Worm (Caenorhabditis elegans): ENCODE results near the gene csr-1.
A peak's percentile ranks its signal among the peaks of the same experiment; 100 is the strongest.

The csr-1 gene

ce11 chrIV:8007549-8007948, 50.5 kb downstream of the csr-1 start:
- TF ChIP-seq tbx-2 (tag; optimal IDR thresholded peaks at IDR 0.05) (no peak), ceh-28 (tag; optimal IDR thresholded peaks at IDR 0.05) (no peak), nhr-67 (tag; optimal IDR thresholded peaks at IDR 0.05) (no peak), ceh-16 (tag; optimal IDR thresholded peaks at IDR 0.05) (no peak)

- TF ChIP-seq ztf-11 (tag; optimal IDR thresholded peaks at IDR 0.05) (no peak), hmg-11 (tag; optimal IDR thresholded peaks at IDR 0.05) (no peak), ZK546.5 (tag; optimal IDR thresholded peaks at IDR 0.05) (no peak), elt-1 (tag; optimal IDR thresholded peaks at IDR 0.05) (no peak), sea-2 (GFP tag; optimal IDR thresholded peaks at IDR 0.05) (no peak)
Observed at ce11 chrIV:8008137-8008536, 51.1 kb downstream of the csr-1 start.

- peak; percentile 80 for TF ChIP-seq nhr-25 (tag; optimal IDR thresholded peaks at IDR 0.05)
- TF ChIP-seq zag-1 (tag; optimal IDR thresholded peaks at IDR 0.05): no peak
- TF ChIP-seq nhr-28 (tag; optimal IDR thresholded peaks at IDR 0.05): no peak
Observed at ce11 chrIV:8009374-8009773, 52.3 kb downstream of the csr-1 start.

ce11 chrIV:8010521-8010920, 53.5 kb downstream of the csr-1 start:
- TF ChIP-seq zag-1 (tag; optimal IDR thresholded peaks at IDR 0.05) (no peak), eor-1 (tag; optimal IDR thresholded peaks at IDR 0.05) (no peak), nhr-77 (tag; optimal IDR thresholded peaks at IDR 0.05) (no peak), nhr-67 (tag; optimal IDR thresholded peaks at IDR 0.05) (no peak), fkh-2 (tag; optimal IDR thresholded peaks at IDR 0.05) (no peak), ZK546.5 (tag; optimal IDR thresholded peaks at IDR 0.05) (no peak), elt-3 (tag; optimal IDR thresholded peaks at IDR 0.05) (no peak), mml-1 (tag; optimal IDR thresholded peaks at IDR 0.05) (no peak), lin-15B (tag; optimal IDR thresholded peaks at IDR 0.05) (no peak), egl-5 (tag; optimal IDR thresholded peaks at IDR 0.05) (no peak), sea-2 (GFP tag; optimal IDR thresholded peaks at IDR 0.05) (no peak), elt-2 (tag; optimal IDR thresholded peaks at IDR 0.05) (no peak)
